Worm (Caenorhabditis elegans) whole organism, early embryonic: ENCODE measurements around the gene sru-48.

Experiments
- hmbx-1 ChIP-seq: sonication (generic microtip); optimal IDR thresholded peaks from 2 replicates; lab custom pipeline; 2016; ENCODE audit warnings: mild to moderate bottlenecking, missing genetic modification characterization, missing compliant biosample characterization
- hmg-4 ChIP-seq: fragments of 200-800 bp; sonication (Bioruptor generic); optimal IDR thresholded peaks from 2 replicates; lab custom pipeline; 2018; ENCODE audit warnings: mild to moderate bottlenecking, missing genetic modification characterization, missing compliant biosample characterization
- hnd-1 ChIP-seq: sonication (generic microtip); optimal IDR thresholded peaks from 2 replicates; lab custom pipeline; 2016; ENCODE audit warnings: missing genetic modification characterization, missing compliant biosample characterization

DNA sequence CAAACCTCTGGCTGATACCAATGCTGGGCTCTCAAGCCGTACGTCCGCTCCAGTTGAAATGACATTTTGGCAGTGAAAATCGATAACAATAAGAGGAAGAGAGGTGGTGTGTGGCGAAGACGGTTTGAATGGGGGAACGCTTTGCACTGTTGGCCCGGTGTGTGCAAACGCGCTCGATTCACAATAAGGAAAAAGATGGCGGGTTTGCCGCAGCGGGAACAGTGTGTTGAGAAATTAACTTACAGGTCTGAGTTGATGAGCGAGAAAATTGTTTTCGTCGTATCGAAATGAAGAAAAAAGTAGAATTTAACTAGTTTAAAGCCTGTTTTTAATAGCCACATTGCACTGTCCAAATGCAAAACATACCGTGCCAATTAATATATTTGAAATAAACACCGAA is 924 bp upstream of the sru-48 start, which contains the start of gene metl-9:
- TF ChIP-seq hnd-1 (tag; lab: Kevin White, UChicago) (no peak), hmbx-1 (tag; lab: Kevin White, UChicago) (no peak), hmg-4 (GFP tag; lab: Kevin White, UChicago) (no peak)
